Fruit fly (Drosophila melanogaster): ENCODE data around the gene rst.

rst gene

DNA sequence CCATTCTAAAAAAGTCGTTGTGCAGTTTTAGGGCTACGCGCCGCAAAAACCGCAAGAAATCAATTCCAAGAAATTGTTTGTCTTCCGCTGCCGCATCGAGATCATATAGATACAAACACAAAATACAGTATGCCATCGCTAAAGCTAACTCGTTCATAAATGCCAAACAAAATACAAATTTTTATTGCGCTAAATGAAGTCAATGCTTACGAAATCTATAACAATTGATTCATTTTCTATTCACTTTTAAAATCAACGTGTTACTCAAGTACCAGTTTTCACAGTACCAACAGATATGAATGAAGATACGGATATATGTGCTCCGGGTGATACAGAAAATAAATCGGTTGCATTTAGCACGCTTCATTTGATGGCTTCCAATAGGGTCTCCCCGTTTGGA is 34.1 kb upstream of the rst start (continued):
- TF ChIP-seq pb (GFP tag; optimal IDR thresholded peaks at IDR 0.05) (peak; percentile 15), dpn (GFP tag; optimal IDR thresholded peaks at IDR 0.05) (peak; percentile 49 to 62), Spps (tag; optimal IDR thresholded peaks at IDR 0.05) (peak; percentile 33), CG30403 (GFP tag; optimal IDR thresholded peaks at IDR 0.05) (peak; percentile 67), nmo (GFP tag; optimal IDR thresholded peaks at IDR 0.05) (peak; percentile 72), wdn (GFP tag; IDR thresholded peaks at IDR 0.05) (no peak), Trl (optimal IDR thresholded peaks at IDR 0.05) (no peak), Trl (GFP tag; optimal IDR thresholded peaks at IDR 0.05) (peak; percentile 64), ro (GFP tag; IDR thresholded peaks at IDR 0.05) (no peak), pros (GFP tag; optimal IDR thresholded peaks at IDR 0.05) (no peak), hbn (GFP tag; IDR thresholded peaks at IDR 0.05; ENCODE audit: partially characterized antibody) (no peak), lbe (GFP tag; optimal IDR thresholded peaks at IDR 0.05) (no peak), Drgx (GFP tag; IDR thresholded peaks at IDR 0.05) (peak; percentile 59), CG10147 (GFP tag; optimal IDR thresholded peaks at IDR 0.05) (peak; percentile 11), CG18262 (tag; optimal IDR thresholded peaks at IDR 0.05) (peak; percentile 71), HLH4C (GFP tag; IDR thresholded peaks at IDR 0.05; ENCODE audit: partially characterized antibody) (no peak), CG6854 (GFP tag; optimal IDR thresholded peaks at IDR 0.05) (no peak), CG12104 (GFP tag; optimal IDR thresholded peaks at IDR 0.05) (no peak), Xrp1 (GFP tag; IDR thresholded peaks at IDR 0.05) (peak; percentile 71), CG11723 (GFP tag; optimal IDR thresholded peaks at IDR 0.05) (peak; percentile 31), oc (tag; optimal IDR thresholded peaks at IDR 0.05) (peak; percentile 66), CG11085 (GFP tag; IDR thresholded peaks at IDR 0.05) (no peak), Pdp1 (GFP tag; optimal IDR thresholded peaks at IDR 0.05) (peak; percentile 25 to 57), CG9876 (GFP tag; optimal IDR thresholded peaks at IDR 0.05) (no peak), toy (GFP tag; IDR thresholded peaks at IDR 0.05) (no peak), E2f2 (GFP tag; IDR thresholded peaks at IDR 0.05) (peak; percentile 22; the same call in 1 of the 2 replicates), Eip74EF (GFP tag; optimal IDR thresholded peaks at IDR 0.05) (peak in 1 of 2 experiments; percentile 52), Nf-YB (GFP tag; optimal IDR thresholded peaks at IDR 0.05) (peak; percentile 24), CG2129 (GFP tag; IDR thresholded peaks at IDR 0.05; ENCODE audit: partially characterized antibody) (no peak), luna (GFP tag; optimal IDR thresholded peaks at IDR 0.05) (no peak), cas (GFP tag; IDR thresholded peaks at IDR 0.05) (no peak), Ptx1 (GFP tag; IDR thresholded peaks at IDR 0.05) (peak; percentile 64), CG4282 (GFP tag; optimal IDR thresholded peaks at IDR 0.05) (no peak), pan (optimal IDR thresholded peaks at IDR 0.05) (no peak), pan (GFP tag; optimal IDR thresholded peaks at IDR 0.05 in 1 of 2, IDR thresholded peaks at IDR 0.05 in 1 of 2) (peak in 1 of 2 experiments; percentile 52), CG2889 (GFP tag; IDR thresholded peaks at IDR 0.05) (0 out of 3 replicates have a peak, but pooled peaks have one; percentile 23), YL-1 (GFP tag; optimal IDR thresholded peaks at IDR 0.05) (no peak), cwo (GFP tag; optimal IDR thresholded peaks at IDR 0.05) (no peak), Sox100B (GFP tag; optimal IDR thresholded peaks at IDR 0.05) (peak; percentile 49), jumu (GFP tag; optimal IDR thresholded peaks at IDR 0.05) (peak; percentile 32), Xbp1 (GFP tag; optimal IDR thresholded peaks at IDR 0.05) (peak; percentile 61), CG3163 (GFP tag; optimal IDR thresholded peaks at IDR 0.05) (no peak), Rfx (GFP tag; IDR thresholded peaks at IDR 0.05) (no peak; the same call in 1 of the 2 replicates), NFAT (GFP tag; IDR thresholded peaks at IDR 0.05) (no peak; the same call in 1 of the 2 replicates), CG8359 (GFP tag; optimal IDR thresholded peaks at IDR 0.05; ENCODE audit: borderline replicate concordance) (peak; percentile 45), ap (GFP tag; IDR thresholded peaks at IDR 0.05) (peak; percentile 26; the same call in 1 of the 2 replicates), dati (GFP tag; IDR thresholded peaks at IDR 0.05) (0 out of 2 replicates have a peak, but pooled peaks have one; percentile 30), psq (GFP tag; optimal IDR thresholded peaks at IDR 0.05) (no peak), Hmx (GFP tag; optimal IDR thresholded peaks at IDR 0.05) (no peak), so (GFP tag; IDR thresholded peaks at IDR 0.05) (peak; percentile 72; the same call in 2 of the 3 replicates), Six4 (GFP tag; optimal IDR thresholded peaks at IDR 0.05) (no peak)

Measured in whole organism, embryonic.